Worm (Caenorhabditis elegans): ENCODE results near the gene nhr-247.

DNA sequence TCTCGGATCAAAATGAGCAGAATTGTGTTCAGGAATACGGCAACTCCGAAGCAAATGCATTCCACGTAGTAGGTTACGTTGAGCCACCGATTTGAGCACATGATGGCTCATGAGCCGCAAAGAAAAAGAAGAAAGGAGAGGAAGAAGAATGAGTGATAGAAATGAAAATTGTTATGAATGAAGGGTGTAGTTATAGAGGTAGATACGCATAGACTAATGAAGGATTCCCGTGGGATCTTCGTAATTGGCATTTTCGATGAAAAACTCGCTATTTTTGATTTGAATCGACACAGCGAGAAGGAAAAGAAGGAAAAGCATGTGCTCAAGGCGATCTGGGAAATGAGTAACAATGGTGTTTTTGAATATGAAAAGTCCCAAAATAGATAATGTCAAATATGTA, 28.9 kb upstream of the nhr-247 start, which contains the start of gene str-96:
- TF ChIP-seq unc-62 (GFP tag; optimal IDR thresholded peaks at IDR 0.05 in 1 of 2) (no peak), unc-62 (tag; optimal IDR thresholded peaks at IDR 0.05) (no peak), gei-8 (GFP tag; optimal IDR thresholded peaks at IDR 0.05) (no peak), ztf-11 (tag; optimal IDR thresholded peaks at IDR 0.05) (no peak), lir-3 (tag; optimal IDR thresholded peaks at IDR 0.05) (no peak), nhr-11 (tag; optimal IDR thresholded peaks at IDR 0.05) (no peak), rbr-2 (tag; optimal IDR thresholded peaks at IDR 0.05) (no peak), dmd-9 (GFP tag; IDR thresholded peaks at IDR 0.05) (no peak)
